Worm (Caenorhabditis elegans) whole organism, early embryonic: ENCODE data around the gene F36H5.14.

Source experiments
- ama-1 ChIP-seq: fragments of 150-350 bp; optimal IDR thresholded peaks from 2 replicates; lab custom pipeline; 2014
- pes-1 ChIP-seq: fragments of 200-800 bp; sonication (Bioruptor generic); IDR thresholded peaks from 2 replicates; pipeline ENCODE4 v1.3.6; 2022; ENCODE audit warnings: missing genetic modification reagents, missing genetic modification characterization, missing compliant biosample characterization
- tbx-11 ChIP-seq: fragments of 200-800 bp; sonication (Bioruptor generic); IDR thresholded peaks from 2 replicates; pipeline ENCODE4 v1.3.6; 2022; ENCODE audit warnings: missing genetic modification characterization, missing compliant biosample characterization

ce11 chrII:1728253-1728652 is 47.1 kb upstream of the F36H5.14 start, which contains the start of gene btb-9:
- TF ChIP-seq tbx-11 (GFP tag; lab: Robert Waterston, UW) (no peak), pes-1 (GFP tag; lab: Robert Waterston, UW) (no peak), ama-1 (lab: Kevin White, UChicago) (no peak)
